Worm (Caenorhabditis elegans) whole organism, L4 larva: ENCODE results near the gene F38A5.22.

ENCODE experiments used
- D1046.2 ChIP-seq: fragments of 200-800 bp; sonication (Bioruptor generic); IDR thresholded peaks from 2 replicates; pipeline ENCODE4 v1.3.6; 2022; ENCODE audit warnings: missing genetic modification characterization, missing compliant biosample characterization
- F26F4.8 ChIP-seq: fragments of 200-800 bp; sonication (Bioruptor generic); conservative IDR thresholded peaks from 2 replicates; pipeline ENCODE4 v1.3.6; 2022; ENCODE audit warnings: missing genetic modification characterization, missing compliant biosample characterization
- F37D6.2 ChIP-seq: sonication (generic microtip); optimal IDR thresholded peaks from 2 replicates; lab custom pipeline; 2016; ENCODE audit warnings: mild to moderate bottlenecking, missing genetic modification characterization, missing compliant biosample characterization
- T26A8.4 ChIP-seq: fragments of 200-800 bp; sonication (Bioruptor generic); IDR thresholded peaks from 2 replicates; pipeline ENCODE4 v1.3.6; 2022; ENCODE audit warnings: missing genetic modification characterization, missing compliant biosample characterization
- Y48G9A.11 ChIP-seq: fragments of 200-800 bp; sonication (Bioruptor generic); IDR thresholded peaks from 2 replicates; pipeline ENCODE4 v1.3.6; 2022; ENCODE audit warnings: missing genetic modification reagents, missing genetic modification characterization, missing compliant biosample characterization
- Y5F2A.4 ChIP-seq: fragments of 200-800 bp; sonication (Bioruptor generic); optimal IDR thresholded peaks from 2 replicates; lab custom pipeline; 2018; ENCODE audit warnings: mild to moderate bottlenecking, missing genetic modification characterization, missing compliant biosample characterization
- ZK337.2 ChIP-seq: fragments of 200-800 bp; sonication (Bioruptor generic); IDR thresholded peaks from 2 replicates; pipeline ENCODE4 v1.3.6; 2022; ENCODE audit warnings: missing genetic modification reagents, missing genetic modification characterization, missing compliant biosample characterization
- aha-1 ChIP-seq: fragments of 150-350 bp; peaks from one replicate; lab custom pipeline; 2014; ENCODE audit warnings: missing biosample characterization, missing genetic modification characterization
- attf-4 ChIP-seq: sonication (generic microtip); optimal IDR thresholded peaks from 3 replicates; lab custom pipeline; 2017; ENCODE audit warnings: missing biosample characterization, missing genetic modification characterization
- ceh-20 ChIP-seq: fragments of 200-800 bp; sonication (Bioruptor generic); IDR thresholded peaks from 2 replicates; pipeline ENCODE4 v1.3.6; 2022; ENCODE audit warnings: missing genetic modification reagents, missing genetic modification characterization, missing compliant biosample characterization
- ceh-62 ChIP-seq: sonication (generic microtip); optimal IDR thresholded peaks from 2 replicates; lab custom pipeline; 2017; ENCODE audit warnings: missing biosample characterization, missing genetic modification characterization
- ces-1 ChIP-seq: fragments of 150-350 bp; sonication (generic microtip); optimal IDR thresholded peaks from 4 replicates; lab custom pipeline; 2014; ENCODE audit warnings: missing biosample characterization, missing genetic modification reagents, missing genetic modification characterization
- daf-19 ChIP-seq: fragments of 200-800 bp; sonication (Bioruptor generic); conservative IDR thresholded peaks from 2 replicates; pipeline ENCODE4 v1.3.6; 2022; ENCODE audit warnings: missing genetic modification characterization, missing compliant biosample characterization
- dmd-8 ChIP-seq: fragments of 200-800 bp; sonication (Bioruptor generic); IDR thresholded peaks from 2 replicates; pipeline ENCODE4 v1.3.6; 2022; ENCODE audit warnings: missing genetic modification characterization, missing compliant biosample characterization
- dpl-1 ChIP-seq: fragments of 150-350 bp; optimal IDR thresholded peaks from 2 replicates; lab custom pipeline; 2014; ENCODE audit warnings: missing biosample characterization, missing genetic modification reagents, missing genetic modification characterization
- duxl-1 ChIP-seq: sonication (generic microtip); optimal IDR thresholded peaks from 2 replicates; lab custom pipeline; 2016; ENCODE audit warnings: mild to moderate bottlenecking, missing genetic modification characterization, moderate library complexity, missing compliant biosample characterization; ENCODE audit not compliant: poor library complexity
- dve-1 ChIP-seq: sonication (generic microtip); optimal IDR thresholded peaks from 2 replicates; lab custom pipeline; 2017; ENCODE audit warnings: antibody characterized with exemption, mild to moderate bottlenecking, missing genetic modification characterization, missing compliant biosample characterization; ENCODE audit not compliant: insufficient read depth
- egl-43 ChIP-seq: fragments of 200-800 bp; sonication (Bioruptor generic); IDR thresholded peaks from 2 replicates; pipeline ENCODE4 v1.3.6; 2022; ENCODE audit warnings: missing genetic modification reagents, missing genetic modification characterization, missing compliant biosample characterization
- fkh-10 ChIP-seq: fragments of 150-350 bp; optimal IDR thresholded peaks from 2 replicates; lab custom pipeline; 2014; ENCODE audit warnings: missing biosample characterization, missing genetic modification reagents, missing genetic modification characterization
- gei-8 ChIP-seq: fragments of 200-800 bp; sonication (Bioruptor generic); optimal IDR thresholded peaks from 2 replicates; lab custom pipeline; 2018; ENCODE audit warnings: mild to moderate bottlenecking, missing genetic modification characterization, missing compliant biosample characterization
- hif-1 ChIP-seq, 2 experiments: sonication (generic microtip); optimal IDR thresholded peaks; 2 replicates each; lab custom pipeline; 2016 to 2017; ENCODE audit warnings: missing compliant biosample characterization in 2 of 2, missing genetic modification characterization in 2 of 2, missing genetic modification reagents in 2 of 2, missing genotype in 2 of 2, mild to moderate bottlenecking in 1 of 2
- hlh-11 ChIP-seq: fragments of 200-800 bp; sonication (Bioruptor generic); optimal IDR thresholded peaks from 2 replicates; lab custom pipeline; 2018; ENCODE audit warnings: mild to moderate bottlenecking, missing genetic modification characterization, missing compliant biosample characterization
- hlh-30 ChIP-seq: sonication (generic microtip); optimal IDR thresholded peaks from 2 replicates; lab custom pipeline; 2017; ENCODE audit warnings: antibody characterized with exemption, mild to moderate bottlenecking, missing genetic modification characterization, missing compliant biosample characterization; ENCODE audit not compliant: insufficient read depth
- hmg-1.1 ChIP-seq: fragments of 200-800 bp; sonication (Bioruptor generic); IDR thresholded peaks from 2 replicates; pipeline ENCODE4 v1.3.6; 2022; ENCODE audit warnings: missing genetic modification reagents, missing genetic modification characterization, missing compliant biosample characterization
- jun-1 ChIP-seq: fragments of 150-350 bp; optimal IDR thresholded peaks from 2 replicates; lab custom pipeline; 2014; ENCODE audit warnings: missing biosample characterization, missing genetic modification reagents, missing genetic modification characterization
- lin-13 ChIP-seq: fragments of 150-350 bp; optimal IDR thresholded peaks from 2 replicates; lab custom pipeline; 2014; ENCODE audit warnings: missing biosample characterization, missing genetic modification reagents, missing genetic modification characterization
- lin-15B ChIP-seq: fragments of 150-350 bp; sonication (generic microtip); optimal IDR thresholded peaks from 3 replicates; lab custom pipeline; 2014; ENCODE audit warnings: missing biosample characterization, missing genetic modification characterization
- lir-3 ChIP-seq: sonication (generic microtip); optimal IDR thresholded peaks from 2 replicates; lab custom pipeline; 2016; ENCODE audit warnings: mild to moderate bottlenecking, missing genetic modification characterization, missing compliant biosample characterization
- madf-5 ChIP-seq, 2 experiments: fragments of 200-800 bp; sonication (Bioruptor generic); IDR thresholded peaks; 2 replicates each; pipeline ENCODE4 v1.3.6; 2022; ENCODE audit warnings: missing compliant biosample characterization in 2 of 2, missing genetic modification characterization in 2 of 2
- madf-9 ChIP-seq: fragments of 200-800 bp; sonication (Bioruptor generic); conservative IDR thresholded peaks from 2 replicates; pipeline ENCODE4 v1.3.6; 2022; ENCODE audit warnings: missing genetic modification reagents, missing genetic modification characterization, missing compliant biosample characterization
- mdl-1 ChIP-seq, 2 experiments: fragments of 150-350 bp in 1 of 2; sonication (generic microtip) in 1 of 2; optimal IDR thresholded peaks; 2 replicates each; lab custom pipeline; 2014 to 2017; ENCODE audit warnings: missing biosample characterization in 2 of 2, missing genetic modification characterization in 2 of 2
- mep-1 ChIP-seq: fragments of 150-350 bp; sonication (generic microtip); optimal IDR thresholded peaks from 3 replicates; lab custom pipeline; 2014; ENCODE audit warnings: missing biosample characterization, missing genetic modification characterization
- mes-2 ChIP-seq: sonication (generic microtip); optimal IDR thresholded peaks from 2 replicates; lab custom pipeline; 2016; ENCODE audit warnings: missing genotype, mild to moderate bottlenecking, missing genetic modification characterization, missing compliant biosample characterization; ENCODE audit not compliant: poor library complexity, severe bottlenecking
- mxl-2 ChIP-seq: fragments of 200-800 bp; sonication (Bioruptor generic); conservative IDR thresholded peaks from 2 replicates; pipeline ENCODE4 v1.3.6; 2022; ENCODE audit warnings: missing genetic modification reagents, missing genetic modification characterization, missing compliant biosample characterization
- mxl-3 ChIP-seq: fragments of 200-800 bp; sonication (Bioruptor generic); optimal IDR thresholded peaks from 2 replicates; lab custom pipeline; 2018; ENCODE audit warnings: mild to moderate bottlenecking, missing genetic modification characterization, missing compliant biosample characterization
- nhr-10 ChIP-seq: fragments of 150-350 bp; optimal IDR thresholded peaks from 2 replicates; lab custom pipeline; 2014; ENCODE audit warnings: missing biosample characterization, missing genetic modification characterization
- nhr-102 ChIP-seq: sonication (generic microtip); optimal IDR thresholded peaks from 2 replicates; lab custom pipeline; 2016; ENCODE audit warnings: mild to moderate bottlenecking, missing genetic modification characterization, moderate library complexity, missing compliant biosample characterization
- nhr-11 ChIP-seq: fragments of 150-350 bp; optimal IDR thresholded peaks from 2 replicates; lab custom pipeline; 2014; ENCODE audit warnings: missing biosample characterization, missing genetic modification characterization
- nhr-111 ChIP-seq: fragments of 200-800 bp; sonication (Bioruptor generic); optimal IDR thresholded peaks from 2 replicates; lab custom pipeline; 2018; ENCODE audit warnings: mild to moderate bottlenecking, missing genetic modification characterization, missing compliant biosample characterization
- nhr-25 ChIP-seq: sonication (generic microtip); optimal IDR thresholded peaks from 2 replicates; lab custom pipeline; 2017; ENCODE audit warnings: missing genetic modification characterization, mild to moderate bottlenecking, missing compliant biosample characterization, antibody characterized with exemption, moderate library complexity, borderline replicate concordance; ENCODE audit not compliant: insufficient read depth
- nhr-41 ChIP-seq: fragments of 200-800 bp; sonication (Bioruptor generic); IDR thresholded peaks from 2 replicates; pipeline ENCODE4 v1.3.6; 2022; ENCODE audit warnings: missing genetic modification reagents, missing genetic modification characterization, missing compliant biosample characterization
- rbr-2 ChIP-seq: sonication (generic microtip); optimal IDR thresholded peaks from 2 replicates; lab custom pipeline; 2016; ENCODE audit warnings: missing genotype, missing genetic modification characterization, missing compliant biosample characterization
- saeg-2 ChIP-seq: fragments of 200-800 bp; sonication (Bioruptor generic); IDR thresholded peaks from 2 replicates; pipeline ENCODE4 v1.3.6; 2022; ENCODE audit warnings: missing genetic modification reagents, missing genetic modification characterization, missing compliant biosample characterization
- sdz-12 ChIP-seq: fragments of 200-800 bp; sonication (Bioruptor generic); optimal IDR thresholded peaks from 2 replicates; lab custom pipeline; 2018; ENCODE audit warnings: mild to moderate bottlenecking, missing genetic modification characterization, missing compliant biosample characterization
- spr-3 ChIP-seq: fragments of 200-800 bp; sonication (Bioruptor generic); optimal IDR thresholded peaks from 2 replicates; lab custom pipeline; 2018; ENCODE audit warnings: mild to moderate bottlenecking, missing genetic modification characterization, missing compliant biosample characterization
- tag-97 ChIP-seq: fragments of 200-800 bp; sonication (Bioruptor generic); IDR thresholded peaks from 2 replicates; pipeline ENCODE4 v1.3.6; 2022; ENCODE audit warnings: missing genetic modification characterization, missing compliant biosample characterization
- tra-1 ChIP-seq: fragments of 200-800 bp; sonication (Bioruptor generic); IDR thresholded peaks from 2 replicates; pipeline ENCODE4 v1.3.6; 2022; ENCODE audit warnings: missing genetic modification reagents, missing genetic modification characterization, missing compliant biosample characterization
- unc-39 ChIP-seq: sonication (generic microtip); optimal IDR thresholded peaks from 2 replicates; lab custom pipeline; 2017; ENCODE audit warnings: missing biosample characterization, missing genetic modification characterization
- vab-7 ChIP-seq: fragments of 200-800 bp; sonication (Bioruptor generic); IDR thresholded peaks from 2 replicates; pipeline ENCODE4 v1.3.6; 2022; ENCODE audit warnings: missing genetic modification reagents, missing genetic modification characterization, missing compliant biosample characterization
- zag-1 ChIP-seq: fragments of 150-350 bp; optimal IDR thresholded peaks from 2 replicates; lab custom pipeline; 2014; ENCODE audit warnings: missing biosample characterization, missing genetic modification characterization
- zip-2 ChIP-seq: fragments of 150-350 bp; optimal IDR thresholded peaks from 2 replicates; lab custom pipeline; 2014; ENCODE audit warnings: missing biosample characterization, missing genetic modification characterization
- ztf-7 ChIP-seq: fragments of 150-350 bp; optimal IDR thresholded peaks from 2 replicates; lab custom pipeline; 2014; ENCODE audit warnings: missing biosample characterization, missing genetic modification characterization

F38A5.22 gene

DNA sequence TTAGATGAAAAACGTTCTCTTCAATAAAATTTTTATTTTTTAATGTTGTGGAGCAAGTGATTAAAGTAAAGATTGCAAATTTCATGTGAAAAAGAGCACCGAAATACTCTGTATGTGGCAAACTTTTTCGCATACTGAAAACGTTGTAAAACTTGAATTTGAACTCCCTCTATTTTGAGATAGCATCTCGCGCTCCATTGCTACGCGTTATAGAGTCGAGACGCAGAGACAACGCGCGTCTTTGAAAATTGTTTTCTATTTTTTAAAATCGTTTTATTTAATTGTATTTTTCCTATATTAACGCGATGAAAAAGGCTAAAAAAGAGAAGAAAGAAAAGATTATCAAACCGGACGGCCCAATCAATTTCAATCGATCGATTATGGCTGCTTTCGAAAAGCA is 47.1 kb downstream of the F38A5.22 start, which contains the start of gene fan-1 (continued):
- TF ChIP-seq attf-4 (tag; lab: Kevin White, UChicago) (no peak), tag-97 (GFP tag; lab: Robert Waterston, UW) (no peak), hif-1 (tag; optimal IDR thresholded peaks at IDR 0.05; lab: Kevin White, UChicago) (no peak), Y5F2A.4 (GFP tag; lab: Kevin White, UChicago) (no peak), mep-1 (tag; lab: Kevin White, UChicago) (peak; percentile 28), madf-9 (GFP tag; lab: Robert Waterston, UW) (no peak), spr-3 (GFP tag; lab: Kevin White, UChicago) (no peak), F37D6.2 (tag; lab: Kevin White, UChicago) (peak; percentile 2), fkh-10 (GFP tag; lab: Kevin White, UChicago) (no peak), nhr-10 (no peak), ceh-62 (no peak), mdl-1 (tag; optimal IDR thresholded peaks at IDR 0.05; lab: Kevin White, UChicago) (no peak), madf-5 (GFP tag; IDR thresholded peaks at IDR 0.05; lab: Robert Waterston, UW) (no peak), zag-1 (tag; lab: Kevin White, UChicago) (no peak), gei-8 (GFP tag; lab: Kevin White, UChicago) (no peak), hlh-11 (tag; lab: Kevin White, UChicago) (no peak), D1046.2 (no peak), lin-15B (tag; lab: Kevin White, UChicago) (no peak), vab-7 (GFP tag; lab: Robert Waterston, UW) (no peak), lir-3 (tag; lab: Kevin White, UChicago) (no peak), mxl-2 (GFP tag; lab: Robert Waterston, UW) (no peak), nhr-25 (tag; lab: Kevin White, UChicago) (no peak), unc-39 (tag; lab: Kevin White, UChicago) (no peak), rbr-2 (tag; lab: Kevin White, UChicago) (no peak), hmg-1.1 (GFP tag; lab: Robert Waterston, UW) (peak; percentile 51), nhr-111 (GFP tag; lab: Kevin White, UChicago) (no peak), tra-1 (GFP tag; lab: Robert Waterston, UW) (no peak), nhr-102 (tag; lab: Kevin White, UChicago) (no peak), nhr-11 (tag; lab: Kevin White, UChicago) (no peak), sdz-12 (GFP tag; lab: Kevin White, UChicago) (no peak), lin-13 (no peak), egl-43 (GFP tag; lab: Robert Waterston, UW) (no peak), ces-1 (GFP tag; lab: Kevin White, UChicago) (no peak), Y48G9A.11 (GFP tag; lab: Robert Waterston, UW) (no peak), nhr-41 (GFP tag; lab: Robert Waterston, UW) (no peak), duxl-1 (tag; lab: Kevin White, UChicago) (no peak), mxl-3 (GFP tag; lab: Kevin White, UChicago) (no peak), ztf-7 (tag; lab: Kevin White, UChicago) (no peak), jun-1 (tag; lab: Kevin White, UChicago) (no peak), dmd-8 (GFP tag; lab: Robert Waterston, UW) (no peak), ZK337.2 (GFP tag; lab: Robert Waterston, UW) (no peak), daf-19 (GFP tag; lab: Robert Waterston, UW) (no peak), F26F4.8 (GFP tag; lab: Robert Waterston, UW) (no peak), T26A8.4 (no peak), dpl-1 (GFP tag; lab: Kevin White, UChicago) (peak; percentile 94), mes-2 (tag; lab: Kevin White, UChicago) (no peak), aha-1 (no peak), hlh-30 (tag; lab: Kevin White, UChicago) (peak; percentile 19), saeg-2 (GFP tag; lab: Robert Waterston, UW) (no peak), zip-2 (tag; lab: Kevin White, UChicago) (no peak), ceh-20 (no peak), dve-1 (tag; lab: Kevin White, UChicago) (peak; percentile 60)
